Fruit fly (Drosophila melanogaster) whole organism, embryonic: ENCODE results near the gene GXIVsPLA2.
A peak's percentile ranks its signal among the peaks of the same experiment; 100 is the strongest.

ENCODE experiments used
- C15 ChIP-seq: fragments of 200-800 bp; sonication (Bioruptor generic); IDR thresholded peaks from 3 replicates; pipeline ENCODE4 v1.3.6; 2022; ENCODE audit warnings: missing biosample characterization, missing genetic modification characterization
- CG10267 ChIP-seq: fragments of 200-800 bp; sonication (Bioruptor generic); optimal IDR thresholded peaks from 2 replicates; lab custom pipeline; 2018; ENCODE audit warnings: missing biosample characterization, mild to moderate bottlenecking, missing genetic modification characterization, moderate library complexity
- CG12659 ChIP-seq: fragments of 200-800 bp; sonication (Bioruptor generic); optimal IDR thresholded peaks from 3 replicates; lab custom pipeline; 2017; ENCODE audit warnings: mild to moderate bottlenecking, missing biosample characterization, missing genetic modification reagents, missing genetic modification characterization
- CG13123 ChIP-seq: fragments of 200-800 bp; sonication (Bioruptor generic); optimal IDR thresholded peaks from 2 replicates; lab custom pipeline; 2016; ENCODE audit warnings: missing biosample characterization, missing genetic modification characterization
- CG13296 ChIP-seq: fragments of 200-800 bp; sonication (Bioruptor generic); optimal IDR thresholded peaks from 3 replicates; lab custom pipeline; 2018; ENCODE audit warnings: missing biosample characterization, mild to moderate bottlenecking, missing genetic modification characterization
- CG14710 ChIP-seq: fragments of 200-800 bp; sonication (Bioruptor generic); optimal IDR thresholded peaks from 3 replicates; lab custom pipeline; 2019; ENCODE audit warnings: missing biosample characterization, mild to moderate bottlenecking, missing genetic modification characterization, moderate library complexity
- CG15479 ChIP-seq: fragments of 200-800 bp; sonication (Bioruptor generic); optimal IDR thresholded peaks from 3 replicates; lab custom pipeline; 2019; ENCODE audit warnings: missing biosample characterization, mild to moderate bottlenecking, missing genetic modification characterization, moderate library complexity
- CG15514 ChIP-seq: fragments of 200-800 bp; sonication (Bioruptor generic); optimal IDR thresholded peaks from 3 replicates; lab custom pipeline; 2017; ENCODE audit warnings: missing biosample characterization, missing genetic modification characterization, mild to moderate bottlenecking, moderate library complexity, missing genetic modification reagents
- CG2202 ChIP-seq: fragments of 200-800 bp; sonication (Bioruptor generic); optimal IDR thresholded peaks from 2 replicates; lab custom pipeline; 2018; ENCODE audit warnings: missing biosample characterization, mild to moderate bottlenecking, missing genetic modification characterization
- CG2678 ChIP-seq: fragments of 200-800 bp; sonication (Bioruptor generic); optimal IDR thresholded peaks from 3 replicates; lab custom pipeline; 2019; ENCODE audit warnings: missing biosample characterization, mild to moderate bottlenecking, missing genetic modification characterization, moderate library complexity
- CG2712 ChIP-seq: fragments of 200-800 bp; optimal IDR thresholded peaks from 3 replicates; lab custom pipeline; 2019; ENCODE audit warnings: missing biosample characterization, mild to moderate bottlenecking, missing genetic modification characterization, moderate library complexity
- CG30403 ChIP-seq: fragments of 200-800 bp; sonication (Bioruptor generic); optimal IDR thresholded peaks from 3 replicates; lab custom pipeline; 2016; ENCODE audit warnings: missing biosample characterization, missing genetic modification characterization
- CG31365 ChIP-seq: fragments of 200-800 bp; sonication (Bioruptor generic); optimal IDR thresholded peaks from 2 replicates; lab custom pipeline; 2018; ENCODE audit warnings: missing biosample characterization, mild to moderate bottlenecking, missing genetic modification characterization
- CG3838 ChIP-seq: fragments of 200-800 bp; sonication (Bioruptor generic); optimal IDR thresholded peaks from 3 replicates; lab custom pipeline; 2016; ENCODE audit warnings: missing biosample characterization, missing genetic modification characterization
- CG3995 ChIP-seq: fragments of 200-800 bp; sonication (Bioruptor generic); optimal IDR thresholded peaks from 3 replicates; lab custom pipeline; 2016; ENCODE audit warnings: missing biosample characterization, missing genetic modification characterization
- CG4707 ChIP-seq: fragments of 200-800 bp; sonication (Bioruptor generic); optimal IDR thresholded peaks from 2 replicates; lab custom pipeline; 2018; ENCODE audit warnings: missing biosample characterization, mild to moderate bottlenecking, missing genetic modification characterization, moderate library complexity
- CG9797 ChIP-seq: fragments of 200-800 bp; sonication (Bioruptor generic); optimal IDR thresholded peaks from 3 replicates; lab custom pipeline; 2018; ENCODE audit warnings: missing biosample characterization, mild to moderate bottlenecking, missing genetic modification characterization
- CHES-1-like ChIP-seq: fragments of 200-800 bp; sonication (Bioruptor generic); optimal IDR thresholded peaks from 2 replicates; lab custom pipeline; 2016; ENCODE audit warnings: missing biosample characterization, missing genetic modification characterization
- D19A ChIP-seq: fragments of 200-800 bp; optimal IDR thresholded peaks from 3 replicates; lab custom pipeline; 2019; ENCODE audit warnings: missing biosample characterization, mild to moderate bottlenecking, missing genetic modification characterization, moderate library complexity
- Dip2 ChIP-seq: fragments of 200-800 bp; sonication (Bioruptor generic); IDR thresholded peaks from 2 replicates; pipeline ENCODE4 v1.3.6; 2022; ENCODE audit warnings: missing biosample characterization, missing genetic modification characterization
- E2f2 ChIP-seq: fragments of 200-800 bp; sonication (Bioruptor generic); IDR thresholded peaks from 2 replicates; pipeline ENCODE4 v1.3.6; 2022; ENCODE audit warnings: missing biosample characterization, missing genetic modification characterization
- Myb ChIP-seq: fragments of 200-800 bp; sonication (Bioruptor generic); optimal IDR thresholded peaks from 2 replicates; lab custom pipeline; 2016; ENCODE audit warnings: missing biosample characterization, missing genetic modification characterization
- NK7.1 ChIP-seq: fragments of 200-800 bp; sonication (Bioruptor generic); optimal IDR thresholded peaks from 3 replicates; lab custom pipeline; 2016; ENCODE audit warnings: missing biosample characterization, missing genetic modification characterization
- NfI ChIP-seq: fragments of 200-800 bp; sonication (Bioruptor generic); optimal IDR thresholded peaks from 3 replicates; lab custom pipeline; 2018; ENCODE audit warnings: missing biosample characterization, mild to moderate bottlenecking, missing genetic modification characterization, moderate library complexity
- Rx ChIP-seq: fragments of 200-800 bp; sonication (Bioruptor generic); IDR thresholded peaks from 2 replicates; pipeline ENCODE4 v1.3.6; 2022; ENCODE audit warnings: missing biosample characterization, missing genetic modification characterization
- Spps ChIP-seq: fragments of 200-800 bp; sonication (Bioruptor generic); optimal IDR thresholded peaks from 2 replicates; lab custom pipeline; 2018; ENCODE audit warnings: missing biosample characterization, mild to moderate bottlenecking, missing genetic modification characterization
- Stat92E ChIP-seq, 3 experiments: fragments of >200 bp in 2 of 3; fragments of 200-800 bp in 1 of 3; sonication (Bioruptor generic) in 1 of 3; optimal IDR thresholded peaks; 2 replicates each; lab custom pipeline; 2017 to 2019; ENCODE audit warnings: missing biosample characterization in 3 of 3, missing genetic modification characterization in 3 of 3, mild to moderate bottlenecking in 1 of 3, moderate library complexity in 1 of 3
- ab ChIP-seq: fragments of 200-800 bp; sonication (Bioruptor generic); optimal IDR thresholded peaks from 2 replicates; lab custom pipeline; 2016; ENCODE audit warnings: missing biosample characterization, missing genetic modification characterization
- abd-A ChIP-seq: fragments of 200-800 bp; sonication (Bioruptor generic); optimal IDR thresholded peaks from 3 replicates; lab custom pipeline; 2019; ENCODE audit warnings: missing biosample characterization, mild to moderate bottlenecking, missing genetic modification characterization, moderate library complexity
- al ChIP-seq: fragments of 200-800 bp; sonication (Bioruptor generic); IDR thresholded peaks from 2 replicates; pipeline ENCODE4 v1.3.6; 2022; ENCODE audit warnings: missing biosample characterization, missing genetic modification characterization
- bab2 ChIP-seq: fragments of 200-800 bp; sonication (Bioruptor generic); optimal IDR thresholded peaks from 2 replicates; lab custom pipeline; 2016; ENCODE audit warnings: missing biosample characterization, missing genetic modification characterization
- corto ChIP-seq: fragments of 200-800 bp; sonication (Bioruptor generic); optimal IDR thresholded peaks from 2 replicates; lab custom pipeline; 2016; ENCODE audit warnings: missing biosample characterization, mild to moderate bottlenecking, missing genetic modification characterization, moderate library complexity
- croc ChIP-seq: fragments of 200-800 bp; sonication (Bioruptor generic); conservative IDR thresholded peaks from 3 replicates; pipeline ENCODE4 v1.3.6; 2022; ENCODE audit warnings: missing biosample characterization, missing genetic modification characterization
- exex ChIP-seq: fragments of 200-800 bp; sonication (Bioruptor generic); optimal IDR thresholded peaks from 4 replicates; lab custom pipeline; 2018; ENCODE audit warnings: missing biosample characterization, mild to moderate bottlenecking, missing genetic modification characterization, moderate library complexity
- fd3F ChIP-seq: fragments of 200-800 bp; sonication (Bioruptor generic); optimal IDR thresholded peaks from 2 replicates; lab custom pipeline; 2018; ENCODE audit warnings: missing biosample characterization, mild to moderate bottlenecking, missing genetic modification characterization, moderate library complexity
- fd64A ChIP-seq: fragments of 200-800 bp; sonication (Bioruptor generic); optimal IDR thresholded peaks from 3 replicates; lab custom pipeline; 2018; ENCODE audit warnings: missing biosample characterization, mild to moderate bottlenecking, missing genetic modification characterization
- ftz-f1 ChIP-seq: fragments of 200-800 bp; sonication (Bioruptor generic); optimal IDR thresholded peaks from 2 replicates; lab custom pipeline; 2016; ENCODE audit warnings: missing biosample characterization, missing genetic modification characterization
- fu2 ChIP-seq: fragments of 200-800 bp; sonication (Bioruptor generic); optimal IDR thresholded peaks from 2 replicates; lab custom pipeline; 2016; ENCODE audit warnings: missing biosample characterization, missing genetic modification characterization
- gem ChIP-seq: fragments of 200-800 bp; sonication (Bioruptor generic); optimal IDR thresholded peaks from 2 replicates; lab custom pipeline; 2019; ENCODE audit warnings: missing biosample characterization, mild to moderate bottlenecking, missing genetic modification characterization, moderate library complexity
- gsb-n ChIP-seq: fragments of 200-800 bp; sonication (Bioruptor generic); optimal IDR thresholded peaks from 3 replicates; lab custom pipeline; 2018; ENCODE audit warnings: missing biosample characterization, mild to moderate bottlenecking, missing genetic modification characterization
- mirr ChIP-seq: fragments of 200-800 bp; sonication (Bioruptor generic); optimal IDR thresholded peaks from 3 replicates; lab custom pipeline; 2018; ENCODE audit warnings: missing biosample characterization, mild to moderate bottlenecking, missing genetic modification characterization
- nerfin-2 ChIP-seq: fragments of 200-800 bp; sonication (Bioruptor generic); IDR thresholded peaks from 2 replicates; pipeline ENCODE4 v1.3.6; 2022; ENCODE audit warnings: missing biosample characterization, missing genetic modification characterization; ENCODE audit not compliant: partially characterized antibody
- pb ChIP-seq: fragments of 200-800 bp; sonication (Bioruptor generic); optimal IDR thresholded peaks from 3 replicates; lab custom pipeline; 2016; ENCODE audit warnings: missing biosample characterization, missing genetic modification characterization
- peb ChIP-seq: fragments of 200-800 bp; sonication (Bioruptor generic); IDR thresholded peaks from 2 replicates; pipeline ENCODE4 v1.3.6; 2022; ENCODE audit warnings: missing biosample characterization, missing genetic modification characterization
- salm ChIP-seq: fragments of 200-800 bp; sonication (Bioruptor generic); optimal IDR thresholded peaks from 2 replicates; lab custom pipeline; 2018; ENCODE audit warnings: missing biosample characterization, mild to moderate bottlenecking, missing genetic modification characterization
- schlank ChIP-seq: fragments of 200-800 bp; sonication (Bioruptor generic); optimal IDR thresholded peaks from 2 replicates; lab custom pipeline; 2018; ENCODE audit warnings: missing biosample characterization, mild to moderate bottlenecking, missing genetic modification characterization
- scrt ChIP-seq: fragments of 200-800 bp; sonication (Bioruptor generic); optimal IDR thresholded peaks from 2 replicates; lab custom pipeline; 2018; ENCODE audit warnings: missing biosample characterization, mild to moderate bottlenecking, missing genetic modification characterization, moderate library complexity
- sens ChIP-seq: fragments of 200-800 bp; sonication (Bioruptor generic); peaks from one replicate; lab custom pipeline; 2016; ENCODE audit warnings: missing biosample characterization, missing genetic modification characterization
- wdn ChIP-seq: fragments of 200-800 bp; sonication (Bioruptor generic); IDR thresholded peaks from 2 replicates; pipeline ENCODE4 v1.3.6; 2022; ENCODE audit warnings: missing biosample characterization, missing genetic modification characterization

The GXIVsPLA2 gene

DNA sequence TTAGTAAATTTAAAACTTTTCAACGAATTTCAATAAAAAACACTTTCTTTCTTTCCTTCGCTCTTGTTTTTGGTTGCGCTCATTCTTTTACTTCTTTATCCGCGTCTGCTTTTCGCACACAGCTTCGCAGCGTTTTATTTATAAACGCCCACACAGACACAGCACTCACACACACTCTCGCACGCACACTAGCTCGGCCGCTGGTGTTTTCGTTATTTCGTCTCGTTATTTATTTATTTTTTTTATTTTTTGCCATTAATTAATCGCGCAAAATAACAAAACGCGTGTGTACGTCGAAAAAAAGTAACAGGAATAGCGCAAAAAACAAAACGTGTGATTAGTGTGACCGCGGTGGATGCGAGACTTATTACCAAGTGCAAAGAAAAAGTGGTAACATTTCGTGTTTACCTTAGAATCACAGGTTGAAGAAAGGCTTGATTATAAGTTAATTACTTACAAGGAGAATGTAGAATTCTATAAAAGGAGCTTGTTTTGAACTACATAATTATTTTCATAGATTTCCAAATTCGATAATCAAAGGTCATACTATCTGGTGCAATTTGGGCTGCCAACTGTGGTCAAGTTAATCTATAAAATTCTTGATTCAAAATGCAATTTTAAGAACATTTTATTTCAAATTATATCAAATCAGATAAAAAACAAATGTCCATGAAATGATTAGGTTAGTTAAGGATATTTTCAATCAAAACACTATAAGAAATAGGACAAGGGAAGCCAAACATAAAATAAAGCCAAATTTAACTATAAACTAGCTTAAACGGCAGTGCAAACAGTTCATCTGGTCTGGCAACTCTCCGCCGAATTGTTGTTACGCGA is 49.7 kb downstream of the GXIVsPLA2 start, which contains the start of the genes hzg and mRpS31 (continued):
- TF ChIP-seq CG3995 (GFP tag; lab: Kevin White, UChicago) (peak; percentile 46), CG13123 (peak; percentile 4), bab2 (GFP tag; lab: Kevin White, UChicago) (no peak), CG15479 (GFP tag; lab: Kevin White, UChicago) (peak; percentile 34), fd3F (no peak), Myb (GFP tag; lab: Kevin White, UChicago) (peak; percentile 5), exex (tag; lab: Kevin White, UChicago) (peak; percentile 6), fu2 (peak; percentile 32), salm (tag; lab: Kevin White, UChicago) (no peak), D19A (tag; lab: Kevin White, UChicago) (peak; percentile 14), Dip2 (GFP tag; lab: Robert Waterston, UW) (no peak), CG30403 (peak; percentile 74), pb (peak; percentile 12), al (GFP tag; lab: Robert Waterston, UW) (peak; percentile 52; the same call in 1 of the 2 replicates), abd-A (tag; lab: Kevin White, UChicago) (peak; percentile 37), nerfin-2 (GFP tag; lab: Robert Waterston, UW) (no peak), CG31365 (tag; lab: Kevin White, UChicago) (no peak), Rx (GFP tag; lab: Robert Waterston, UW) (no peak), peb (GFP tag; lab: Robert Waterston, UW) (peak; percentile 32; the same call in 1 of the 2 replicates), CG13296 (GFP tag; lab: Kevin White, UChicago) (no peak), gem (tag; lab: Kevin White, UChicago) (peak; percentile 77), E2f2 (GFP tag; lab: Robert Waterston, UW) (no peak; the same call in 1 of the 2 replicates), corto (GFP tag; lab: Kevin White, UChicago) (peak; percentile 28), CG2712 (tag; lab: Kevin White, UChicago) (peak; percentile 74), ftz-f1 (no peak), NK7.1 (GFP tag; lab: Kevin White, UChicago) (no peak), C15 (GFP tag; lab: Robert Waterston, UW) (no peak), wdn (GFP tag; lab: Robert Waterston, UW) (0 out of 2 replicates have a peak, but pooled peaks have one; percentile 49), gsb-n (tag; lab: Kevin White, UChicago) (peak; percentile 20), Stat92E (GFP tag; optimal IDR thresholded peaks at IDR 0.05; lab: Kevin White, UChicago) (no peak), ab (no peak), CG12659 (GFP tag; lab: Kevin White, UChicago) (peak; percentile 42), fd64A (GFP tag; lab: Kevin White, UChicago) (no peak), CHES-1-like (GFP tag; lab: Kevin White, UChicago) (peak; percentile 20), croc (GFP tag; lab: Robert Waterston, UW) (no peak), CG15514 (GFP tag; lab: Kevin White, UChicago) (peak; percentile 41), CG4707 (no peak), Spps (tag; lab: Kevin White, UChicago) (no peak), CG2202 (tag; lab: Kevin White, UChicago) (no peak), CG3838 (GFP tag; lab: Kevin White, UChicago) (peak; percentile 32), CG2678 (tag; lab: Kevin White, UChicago) (peak; percentile 68), CG10267 (tag; lab: Kevin White, UChicago) (peak; percentile 67), sens (GFP tag; lab: Kevin White, UChicago) (peak; percentile 89), mirr (GFP tag; lab: Kevin White, UChicago) (no peak), CG14710 (tag; lab: Kevin White, UChicago) (peak; percentile 79), NfI (GFP tag; lab: Kevin White, UChicago) (peak; percentile 44), schlank (no peak), scrt (peak; percentile 34), CG9797 (GFP tag; lab: Kevin White, UChicago) (peak; percentile 82)
